Worm (Caenorhabditis elegans) whole organism, early embryonic: ENCODE results near the gene rpl-11.1.
"Not testable (repeated sequence)": the region's sequence is repeated elsewhere in the genome, so short reads cannot be mapped to it uniquely, and the experiment has no call there.

Experiments used
- B0310.2 ChIP-seq: sonication (generic microtip); optimal IDR thresholded peaks from 2 replicates; lab custom pipeline; 2016; ENCODE audit warnings: mild to moderate bottlenecking, missing genetic modification characterization, missing compliant biosample characterization
- F13C5.2 ChIP-seq: sonication (generic microtip); optimal IDR thresholded peaks from 2 replicates; lab custom pipeline; 2017; ENCODE audit warnings: mild to moderate bottlenecking, missing genetic modification characterization, inconsistent platforms, missing compliant biosample characterization
- aly-1 ChIP-seq: sonication (generic microtip); optimal IDR thresholded peaks from 2 replicates; lab custom pipeline; 2016; ENCODE audit warnings: missing genetic modification characterization, missing compliant biosample characterization
- ceh-13 ChIP-seq: fragments of 200-800 bp; sonication (Bioruptor generic); optimal IDR thresholded peaks from 2 replicates; lab custom pipeline; 2018; ENCODE audit warnings: mild to moderate bottlenecking, missing genetic modification characterization, missing compliant biosample characterization
- ceh-36 ChIP-seq: sonication (generic microtip); optimal IDR thresholded peaks from 2 replicates; lab custom pipeline; 2016; ENCODE audit warnings: missing genetic modification characterization, inconsistent platforms, missing compliant biosample characterization
- ets-7 ChIP-seq: sonication (generic microtip); optimal IDR thresholded peaks from 2 replicates; lab custom pipeline; 2016; ENCODE audit warnings: missing genotype, missing genetic modification characterization, missing compliant biosample characterization
- flt-1 ChIP-seq: fragments of 200-800 bp; sonication (Bioruptor generic); IDR thresholded peaks from 2 replicates; pipeline ENCODE4 v1.3.6; 2022; ENCODE audit warnings: missing genetic modification characterization, missing compliant biosample characterization
- hmbx-1 ChIP-seq: sonication (generic microtip); optimal IDR thresholded peaks from 2 replicates; lab custom pipeline; 2016; ENCODE audit warnings: mild to moderate bottlenecking, missing genetic modification characterization, missing compliant biosample characterization
- hmg-4 ChIP-seq: fragments of 200-800 bp; sonication (Bioruptor generic); optimal IDR thresholded peaks from 2 replicates; lab custom pipeline; 2018; ENCODE audit warnings: mild to moderate bottlenecking, missing genetic modification characterization, missing compliant biosample characterization
- hnd-1 ChIP-seq: sonication (generic microtip); optimal IDR thresholded peaks from 2 replicates; lab custom pipeline; 2016; ENCODE audit warnings: missing genetic modification characterization, missing compliant biosample characterization
- pes-1 ChIP-seq: fragments of 200-800 bp; sonication (Bioruptor generic); IDR thresholded peaks from 2 replicates; pipeline ENCODE4 v1.3.6; 2022; ENCODE audit warnings: missing genetic modification reagents, missing genetic modification characterization, missing compliant biosample characterization
- scrt-1 ChIP-seq: fragments of 200-800 bp; sonication (Bioruptor generic); IDR thresholded peaks from 2 replicates; pipeline ENCODE4 v1.3.6; 2022; ENCODE audit warnings: missing genetic modification characterization, missing compliant biosample characterization
- sea-1 ChIP-seq: fragments of 200-800 bp; sonication (Bioruptor generic); conservative IDR thresholded peaks from 2 replicates; pipeline ENCODE4 v1.3.6; 2022; ENCODE audit warnings: missing genetic modification characterization, missing compliant biosample characterization
- tbx-11 ChIP-seq: fragments of 200-800 bp; sonication (Bioruptor generic); IDR thresholded peaks from 2 replicates; pipeline ENCODE4 v1.3.6; 2022; ENCODE audit warnings: missing genetic modification characterization, missing compliant biosample characterization
- tbx-37 ChIP-seq: fragments of 200-800 bp; sonication (Bioruptor generic); conservative IDR thresholded peaks from 2 replicates; pipeline ENCODE4 v1.3.6; 2022; ENCODE audit warnings: missing genetic modification reagents, missing genetic modification characterization, missing compliant biosample characterization
- tra-4 ChIP-seq: sonication (generic microtip); optimal IDR thresholded peaks from 2 replicates; lab custom pipeline; 2017; ENCODE audit warnings: missing genetic modification characterization, missing compliant biosample characterization

Gene rpl-11.1

ce11 chrV:3572408-3572807, 13.5 kb downstream of the rpl-11.1 start, which contains the start of gene F40C5.1:
TSS of gene F40C5.1 (plus strand) at chrV:3572708.
- not testable (repeated sequence) for TF ChIP-seq sea-1 (GFP tag; lab: Robert Waterston, UW); hmbx-1 (tag; lab: Kevin White, UChicago); ceh-13 (GFP tag; lab: Kevin White, UChicago)

- TF ChIP-seq sea-1 (GFP tag; lab: Robert Waterston, UW); hnd-1 (tag; lab: Kevin White, UChicago); ets-7 (tag; lab: Kevin White, UChicago): not testable (repeated sequence)
Measured at ce11 chrV:3570695-3571094, 15.2 kb downstream of the rpl-11.1 start, which contains the start of gene F40C5.2. TSS of gene F40C5.2 (plus strand) at chrV:3570995.

ce11 chrV:3564335-3564734, 21.5 kb downstream of the rpl-11.1 start, which contains the start of gene T24A6.17:
TSS of gene T24A6.17 (minus strand) at chrV:3564435.
- TF ChIP-seq hnd-1 (tag; lab: Kevin White, UChicago); hmg-4 (GFP tag; lab: Kevin White, UChicago); ceh-13 (GFP tag; lab: Kevin White, UChicago): not testable (repeated sequence)

ce11 chrV:3562824-3563223, 23.0 kb downstream of the rpl-11.1 start, which contains the start of gene T24A6.16:
TSS of gene T24A6.16 (minus strand) at chrV:3562924.
- not testable (repeated sequence) for TF ChIP-seq tbx-37 (GFP tag; lab: Robert Waterston, UW); ceh-13 (GFP tag; lab: Kevin White, UChicago); ceh-36 (tag; lab: Kevin White, UChicago)

ce11 chrV:3558744-3559143, 27.1 kb downstream of the rpl-11.1 start, which contains the start of gene T24A6.1:
TSS of gene T24A6.1 (plus strand) at chrV:3559044.
- not testable (repeated sequence) for TF ChIP-seq hnd-1 (tag; lab: Kevin White, UChicago); F13C5.2; ets-7 (tag; lab: Kevin White, UChicago)

ce11 chrV:3557422-3557821, 28.4 kb downstream of the rpl-11.1 start, which contains the start of gene grl-31:
TSS of gene grl-31 (minus strand) at chrV:3557778.
- no peak for TF ChIP-seq sea-1 (GFP tag; lab: Robert Waterston, UW)
- TF ChIP-seq hmbx-1 (tag; lab: Kevin White, UChicago): no peak
- TF ChIP-seq tra-4 (tag; lab: Kevin White, UChicago): no peak
- TF ChIP-seq ets-7 (tag; lab: Kevin White, UChicago): no peak
- no peak for TF ChIP-seq tbx-11 (GFP tag; lab: Robert Waterston, UW)
- TF ChIP-seq hmg-4 (GFP tag; lab: Kevin White, UChicago): no peak
- TF ChIP-seq F13C5.2: no peak
- no peak for TF ChIP-seq ceh-36 (tag; lab: Kevin White, UChicago)
- TF ChIP-seq aly-1 (tag; lab: Kevin White, UChicago): no peak
- no peak for TF ChIP-seq pes-1 (GFP tag; lab: Robert Waterston, UW)

ce11 chrV:3555986-3556385, 29.9 kb downstream of the rpl-11.1 start, which contains the start of gene grl-30:
TSS of gene grl-30 (plus strand) at chrV:3556286.
- TF ChIP-seq hmg-4 (GFP tag; lab: Kevin White, UChicago): no peak
- TF ChIP-seq hnd-1 (tag; lab: Kevin White, UChicago): no peak
- TF ChIP-seq pes-1 (GFP tag; lab: Robert Waterston, UW): no peak
- no peak for TF ChIP-seq aly-1 (tag; lab: Kevin White, UChicago)
- no peak for TF ChIP-seq tbx-11 (GFP tag; lab: Robert Waterston, UW)
- TF ChIP-seq ceh-36 (tag; lab: Kevin White, UChicago): no peak
- TF ChIP-seq B0310.2 (tag; lab: Kevin White, UChicago): no peak
- TF ChIP-seq F13C5.2: no peak
- no peak for TF ChIP-seq hmbx-1 (tag; lab: Kevin White, UChicago)
- TF ChIP-seq scrt-1 (GFP tag; lab: Robert Waterston, UW): no peak
- no peak for TF ChIP-seq flt-1 (GFP tag; lab: Robert Waterston, UW)
- no peak for TF ChIP-seq tra-4 (tag; lab: Kevin White, UChicago)
- TF ChIP-seq ceh-13 (GFP tag; lab: Kevin White, UChicago): no peak

ce11 chrV:3554869-3555268, 31.0 kb downstream of the rpl-11.1 start, which contains the start of gene grl-29:
TSS of gene grl-29 (minus strand) at chrV:3555236.
- TF ChIP-seq tbx-11 (GFP tag; lab: Robert Waterston, UW): no peak
- TF ChIP-seq sea-1 (GFP tag; lab: Robert Waterston, UW): no peak
- TF ChIP-seq ets-7 (tag; lab: Kevin White, UChicago): no peak
- TF ChIP-seq aly-1 (tag; lab: Kevin White, UChicago): no peak
- TF ChIP-seq scrt-1 (GFP tag; lab: Robert Waterston, UW): no peak
- no peak for TF ChIP-seq tbx-37 (GFP tag; lab: Robert Waterston, UW)
